Worm (Caenorhabditis elegans) whole organism, L4 larva: ENCODE results near the gene K08D8.7.

ENCODE experiments used
- F44E2.7 ChIP-seq: fragments of 200-800 bp; sonication (Bioruptor generic); IDR thresholded peaks from 2 replicates; pipeline ENCODE4 v2.1.2; 2022; ENCODE audit warnings: missing genetic modification characterization, missing compliant biosample characterization
- ceh-82 ChIP-seq: sonication (generic microtip); optimal IDR thresholded peaks from 2 replicates; lab custom pipeline; 2017; ENCODE audit warnings: missing biosample characterization, missing genetic modification characterization
- cey-2 ChIP-seq: sonication (generic microtip); optimal IDR thresholded peaks from 3 replicates; lab custom pipeline; 2017; ENCODE audit warnings: missing genetic modification characterization, mild to moderate bottlenecking, missing compliant biosample characterization, antibody characterized with exemption, borderline replicate concordance; ENCODE audit not compliant: insufficient read depth
- dpl-1 ChIP-seq: fragments of 150-350 bp; optimal IDR thresholded peaks from 2 replicates; lab custom pipeline; 2014; ENCODE audit warnings: missing biosample characterization, missing genetic modification reagents, missing genetic modification characterization
- hif-1 ChIP-seq, 2 experiments: sonication (generic microtip); optimal IDR thresholded peaks; 2 replicates each; lab custom pipeline; 2016 to 2017; ENCODE audit warnings: missing compliant biosample characterization in 2 of 2, missing genetic modification characterization in 2 of 2, missing genetic modification reagents in 2 of 2, missing genotype in 2 of 2, mild to moderate bottlenecking in 1 of 2
- hmg-1.1 ChIP-seq: fragments of 200-800 bp; sonication (Bioruptor generic); IDR thresholded peaks from 2 replicates; pipeline ENCODE4 v1.3.6; 2022; ENCODE audit warnings: missing genetic modification reagents, missing genetic modification characterization, missing compliant biosample characterization
- jun-1 ChIP-seq: fragments of 150-350 bp; optimal IDR thresholded peaks from 2 replicates; lab custom pipeline; 2014; ENCODE audit warnings: missing biosample characterization, missing genetic modification reagents, missing genetic modification characterization
- lsy-2 ChIP-seq, 2 experiments: fragments of 150-350 bp in 1 of 2; sonication (generic microtip) in 1 of 2; optimal IDR thresholded peaks; 2 replicates each; lab custom pipeline; 2014 to 2017; ENCODE audit warnings: missing biosample characterization in 2 of 2, missing genetic modification characterization in 2 of 2
- mdt-29 ChIP-seq: fragments of 200-800 bp; sonication (Bioruptor generic); IDR thresholded peaks from 2 replicates; pipeline ENCODE4 v1.3.6; 2022; ENCODE audit warnings: missing genetic modification reagents, missing genetic modification characterization, missing compliant biosample characterization
- mxl-2 ChIP-seq: fragments of 200-800 bp; sonication (Bioruptor generic); conservative IDR thresholded peaks from 2 replicates; pipeline ENCODE4 v1.3.6; 2022; ENCODE audit warnings: missing genetic modification reagents, missing genetic modification characterization, missing compliant biosample characterization
- mxl-3 ChIP-seq: fragments of 200-800 bp; sonication (Bioruptor generic); optimal IDR thresholded peaks from 2 replicates; lab custom pipeline; 2018; ENCODE audit warnings: mild to moderate bottlenecking, missing genetic modification characterization, missing compliant biosample characterization
- nhr-237 ChIP-seq: sonication (generic microtip); optimal IDR thresholded peaks from 2 replicates; lab custom pipeline; 2017; ENCODE audit warnings: missing biosample characterization, missing genetic modification characterization
- nhr-25 ChIP-seq: sonication (generic microtip); optimal IDR thresholded peaks from 2 replicates; lab custom pipeline; 2017; ENCODE audit warnings: missing genetic modification characterization, mild to moderate bottlenecking, missing compliant biosample characterization, antibody characterized with exemption, moderate library complexity, borderline replicate concordance; ENCODE audit not compliant: insufficient read depth
- nhr-28 ChIP-seq: fragments of 150-350 bp; optimal IDR thresholded peaks from 2 replicates; lab custom pipeline; 2014; ENCODE audit warnings: missing biosample characterization, missing genetic modification characterization
- nhr-6 ChIP-seq: fragments of 150-350 bp; optimal IDR thresholded peaks from 2 replicates; lab custom pipeline; 2014; ENCODE audit warnings: missing biosample characterization, missing genetic modification characterization
- php-3 ChIP-seq: fragments of 200-800 bp; sonication (Bioruptor generic); IDR thresholded peaks from 2 replicates; pipeline ENCODE4 v1.3.6; 2022; ENCODE audit warnings: missing genetic modification reagents, missing genetic modification characterization, missing compliant biosample characterization
- pqm-1 ChIP-seq: sonication (generic microtip); optimal IDR thresholded peaks from 2 replicates; lab custom pipeline; 2017; ENCODE audit warnings: missing biosample characterization, missing genetic modification characterization
- sdz-12 ChIP-seq: fragments of 200-800 bp; sonication (Bioruptor generic); optimal IDR thresholded peaks from 2 replicates; lab custom pipeline; 2018; ENCODE audit warnings: mild to moderate bottlenecking, missing genetic modification characterization, missing compliant biosample characterization
- set-16 ChIP-seq: fragments of 200-800 bp; sonication (Bioruptor generic); IDR thresholded peaks from 2 replicates; pipeline ENCODE4 v1.3.6; 2022; ENCODE audit warnings: missing genetic modification reagents, missing genetic modification characterization, missing compliant biosample characterization
- skn-1 ChIP-seq: fragments of 150-350 bp; optimal IDR thresholded peaks from 2 replicates; lab custom pipeline; 2014; ENCODE audit warnings: missing biosample characterization, missing genetic modification characterization
- snpc-4 ChIP-seq: fragments of 150-350 bp; optimal IDR thresholded peaks from 2 replicates; lab custom pipeline; 2014; ENCODE audit warnings: missing biosample characterization, missing genetic modification characterization
- vab-7 ChIP-seq: fragments of 200-800 bp; sonication (Bioruptor generic); IDR thresholded peaks from 2 replicates; pipeline ENCODE4 v1.3.6; 2022; ENCODE audit warnings: missing genetic modification reagents, missing genetic modification characterization, missing compliant biosample characterization
- zfp-2 ChIP-seq: sonication (generic microtip); optimal IDR thresholded peaks from 2 replicates; lab custom pipeline; 2016; ENCODE audit warnings: mild to moderate bottlenecking, missing genetic modification characterization, missing compliant biosample characterization
- zfp-3 ChIP-seq: fragments of 200-800 bp; sonication (Bioruptor generic); conservative IDR thresholded peaks from 2 replicates; pipeline ENCODE4 v1.3.6; 2022; ENCODE audit warnings: missing genetic modification reagents, missing genetic modification characterization, missing compliant biosample characterization
- ztf-11 ChIP-seq: fragments of 150-350 bp; optimal IDR thresholded peaks from 2 replicates; lab custom pipeline; 2014; ENCODE audit warnings: missing biosample characterization, missing genetic modification characterization

The K08D8.7 gene

DNA sequence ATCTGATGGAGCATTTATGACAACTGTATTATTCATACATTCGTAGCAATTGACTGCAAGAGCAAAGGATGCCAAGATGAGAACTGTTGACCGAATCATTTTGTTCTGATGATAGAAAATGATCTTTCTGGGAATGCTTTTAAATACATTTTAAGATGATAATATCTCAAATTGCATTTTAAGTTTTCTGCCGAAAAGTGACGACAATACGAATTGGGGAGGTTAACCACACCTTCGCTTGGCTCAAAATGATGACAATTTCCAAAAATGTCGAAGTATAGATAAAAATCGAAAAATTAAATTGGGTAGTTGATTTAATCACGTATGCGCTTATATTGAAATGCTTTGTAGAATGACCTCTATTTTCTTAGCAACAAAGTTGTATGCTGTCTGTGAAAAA lies 44.6 kb downstream of the K08D8.7 start, which contains the start of gene dod-24 (continued):
- TF ChIP-seq F44E2.7 (GFP tag; lab: Robert Waterston, UW) (no peak), cey-2 (tag; lab: Kevin White, UChicago) (no peak), nhr-237 (tag; lab: Kevin White, UChicago) (no peak), nhr-25 (no peak), lsy-2 (tag; optimal IDR thresholded peaks at IDR 0.05; lab: Kevin White, UChicago) (no peak)

DNA sequence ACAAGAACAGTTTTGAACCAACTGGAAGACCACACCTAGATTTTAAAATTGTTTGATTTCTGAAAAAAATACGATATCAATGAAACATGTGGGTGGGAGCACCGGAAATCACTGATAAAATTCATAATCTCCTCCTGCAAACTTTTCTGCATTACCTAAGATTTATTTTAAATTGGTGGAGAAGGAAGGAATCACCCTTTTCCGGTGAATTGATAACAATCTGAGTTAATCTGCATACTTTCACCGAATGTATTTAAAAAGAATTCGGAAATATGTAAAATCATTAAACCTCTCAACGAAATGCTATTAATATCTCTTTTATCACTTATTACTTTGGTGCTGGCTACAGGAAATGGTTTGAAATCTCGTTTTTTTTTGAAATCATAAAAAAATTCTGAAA lies 46.0 kb downstream of the K08D8.7 start, which contains the start of gene dct-19:
TSS of gene dct-19 (plus strand) at position 301 of the 400 bp plus-strand sequence.
- TF ChIP-seq skn-1 (tag; lab: Kevin White, UChicago) (no peak), mxl-3 (no peak), ceh-82 (tag; lab: Kevin White, UChicago) (no peak), jun-1 (tag; lab: Kevin White, UChicago) (no peak), zfp-2 (tag; lab: Kevin White, UChicago) (no peak), nhr-28 (tag; lab: Kevin White, UChicago) (no peak), mdt-29 (GFP tag; lab: Robert Waterston, UW) (no peak), dpl-1 (no peak), sdz-12 (GFP tag; lab: Kevin White, UChicago) (no peak), php-3 (no peak), nhr-6 (tag; lab: Kevin White, UChicago) (no peak), hmg-1.1 (GFP tag; lab: Robert Waterston, UW) (no peak)

ce11 chrIV:12946488-12946887 lies 49.9 kb downstream of the K08D8.7 start, which contains the start of gene F55G11.1:
Gene F55G11.1, minus strand, starts transcription at chrIV:12946588.
- TF ChIP-seq zfp-3 (no peak), nhr-25 (no peak), set-16 (GFP tag; lab: Robert Waterston, UW) (no peak), hif-1 (tag; optimal IDR thresholded peaks at IDR 0.05; lab: Kevin White, UChicago) (no peak), sdz-12 (GFP tag; lab: Kevin White, UChicago) (no peak), mxl-2 (GFP tag; lab: Robert Waterston, UW) (no peak), vab-7 (GFP tag; lab: Robert Waterston, UW) (no peak), pqm-1 (tag; lab: Kevin White, UChicago) (no peak), snpc-4 (tag; lab: Kevin White, UChicago) (no peak), ztf-11 (tag; lab: Kevin White, UChicago) (no peak)
